Fruit fly (Drosophila melanogaster): ENCODE results near the gene dbe.

Gene dbe

dm6 chr2L:867899-868605 lies 1.6 kb downstream of the dbe start, which contains the start of gene aru:
aru (minus strand) TSS chr2L:868354.
- peak; percentile 6 for TF ChIP-seq CG9948 (tag; optimal IDR thresholded peaks at IDR 0.05)
- TF ChIP-seq CG14655 (GFP tag; optimal IDR thresholded peaks at IDR 0.05): peak; percentile 29
- TF ChIP-seq CG15710 (tag; optimal IDR thresholded peaks at IDR 0.05): peak; percentile 33
- TF ChIP-seq CG32121 (GFP tag; IDR thresholded peaks at IDR 0.05): peak; percentile 34; the same call in 1 of the 2 replicates
- peak; percentile 60 for TF ChIP-seq Pif1B (GFP tag; optimal IDR thresholded peaks at IDR 0.05)
- TF ChIP-seq Snoo (tag; optimal IDR thresholded peaks at IDR 0.05): no peak
- TF ChIP-seq CG10348 (GFP tag; IDR thresholded peaks at IDR 0.05): no peak
- no peak; the same call in 1 of the 2 replicates for TF ChIP-seq CG12605 (GFP tag; IDR thresholded peaks at IDR 0.05)
- TF ChIP-seq CG8159 (tag; optimal IDR thresholded peaks at IDR 0.05): peak; percentile 44
- TF ChIP-seq CG13204 (GFP tag; optimal IDR thresholded peaks at IDR 0.05): peak; percentile 7
- TF ChIP-seq fd96Ca (GFP tag; IDR thresholded peaks at IDR 0.05): 0 out of 3 replicates have a peak, but pooled peaks have one; percentile 7
- peak; percentile 52 for TF ChIP-seq Ets98B (GFP tag; IDR thresholded peaks at IDR 0.05)
- TF ChIP-seq CG34367 (tag; optimal IDR thresholded peaks at IDR 0.05): no peak
- peak; percentile 36 for TF ChIP-seq EcR (GFP tag; optimal IDR thresholded peaks at IDR 0.05)
- peak; percentile 41; the same call in 1 of the 3 replicates for TF ChIP-seq CG4496 (GFP tag; IDR thresholded peaks at IDR 0.05)
- no peak for TF ChIP-seq rn (GFP tag; IDR thresholded peaks at IDR 0.05)
- TF ChIP-seq gl (tag; optimal IDR thresholded peaks at IDR 0.05): no peak
- TF ChIP-seq Pif1A (GFP tag; optimal IDR thresholded peaks at IDR 0.05): peak; percentile 3
- no peak for TF ChIP-seq CG17806 (tag; optimal IDR thresholded peaks at IDR 0.05)
- peak; percentile 32 for TF ChIP-seq CG8301 (tag; optimal IDR thresholded peaks at IDR 0.05)
- TF ChIP-seq D1 (tag; optimal IDR thresholded peaks at IDR 0.05): no peak

dm6 chr2L:866950-867744 lies 2.5 kb downstream of the dbe start:
- peak; percentile 94 for TF ChIP-seq fd96Ca (GFP tag; IDR thresholded peaks at IDR 0.05)
- peak; percentile 62 for TF ChIP-seq gl (tag; optimal IDR thresholded peaks at IDR 0.05)
- peak; percentile 97 for TF ChIP-seq CG4496 (GFP tag; IDR thresholded peaks at IDR 0.05)
- peak; percentile 95 for TF ChIP-seq Ets98B (GFP tag; IDR thresholded peaks at IDR 0.05)
- TF ChIP-seq CG12605 (GFP tag; IDR thresholded peaks at IDR 0.05): peak; percentile 93
- TF ChIP-seq CG32121 (GFP tag; IDR thresholded peaks at IDR 0.05): peak; percentile 93
- peak; percentile 81 for TF ChIP-seq CG34367 (tag; optimal IDR thresholded peaks at IDR 0.05)
- TF ChIP-seq Snoo (tag; optimal IDR thresholded peaks at IDR 0.05): peak; percentile 91
- peak; percentile 91 for TF ChIP-seq CG15710 (tag; optimal IDR thresholded peaks at IDR 0.05)
- TF ChIP-seq D1 (tag; optimal IDR thresholded peaks at IDR 0.05): no peak
- TF ChIP-seq CG14655 (GFP tag; optimal IDR thresholded peaks at IDR 0.05): peak; percentile 90
- peak; percentile 80 for TF ChIP-seq CG9948 (tag; optimal IDR thresholded peaks at IDR 0.05)
- peak; percentile 79 for TF ChIP-seq rn (GFP tag; IDR thresholded peaks at IDR 0.05)
- peak; percentile 86 for TF ChIP-seq CG10348 (GFP tag; IDR thresholded peaks at IDR 0.05)
- peak; percentile 4 for TF ChIP-seq EcR (GFP tag; optimal IDR thresholded peaks at IDR 0.05)
- TF ChIP-seq CG17806 (tag; optimal IDR thresholded peaks at IDR 0.05): peak; percentile 86
- peak; percentile 63 for TF ChIP-seq CG13204 (GFP tag; optimal IDR thresholded peaks at IDR 0.05)
- TF ChIP-seq Pif1A (GFP tag; optimal IDR thresholded peaks at IDR 0.05): peak; percentile 93
- TF ChIP-seq Pif1B (GFP tag; optimal IDR thresholded peaks at IDR 0.05): peak; percentile 91
- TF ChIP-seq CG8159 (tag; optimal IDR thresholded peaks at IDR 0.05): peak; percentile 85
- TF ChIP-seq CG8301 (tag; optimal IDR thresholded peaks at IDR 0.05): peak; percentile 91

- TF ChIP-seq Ets98B (GFP tag; IDR thresholded peaks at IDR 0.05) (peak; percentile 98), CG13204 (GFP tag; optimal IDR thresholded peaks at IDR 0.05) (peak; percentile 85), EcR (GFP tag; optimal IDR thresholded peaks at IDR 0.05) (peak; percentile 89), CG12605 (GFP tag; IDR thresholded peaks at IDR 0.05) (peak; percentile 96), CG14655 (GFP tag; optimal IDR thresholded peaks at IDR 0.05) (peak; percentile 96), CG9948 (tag; optimal IDR thresholded peaks at IDR 0.05) (peak; percentile 94), CG4496 (GFP tag; IDR thresholded peaks at IDR 0.05) (peak; percentile 98), CG17806 (tag; optimal IDR thresholded peaks at IDR 0.05) (peak; percentile 95), CG8159 (tag; optimal IDR thresholded peaks at IDR 0.05) (peak; percentile 95), CG15710 (tag; optimal IDR thresholded peaks at IDR 0.05) (peak; percentile 95), Snoo (tag; optimal IDR thresholded peaks at IDR 0.05) (peak; percentile 97), fd96Ca (GFP tag; IDR thresholded peaks at IDR 0.05) (peak; percentile 98), CG32121 (GFP tag; IDR thresholded peaks at IDR 0.05) (peak; percentile 97), Pif1A (GFP tag; optimal IDR thresholded peaks at IDR 0.05) (peak; percentile 98), rn (GFP tag; IDR thresholded peaks at IDR 0.05) (peak; percentile 97), Pif1B (GFP tag; optimal IDR thresholded peaks at IDR 0.05) (peak; percentile 97), CG8301 (tag; optimal IDR thresholded peaks at IDR 0.05) (peak; percentile 93), CG34367 (tag; optimal IDR thresholded peaks at IDR 0.05) (peak; percentile 95), D1 (tag; optimal IDR thresholded peaks at IDR 0.05) (no peak), CG10348 (GFP tag; IDR thresholded peaks at IDR 0.05) (peak; percentile 87), gl (tag; optimal IDR thresholded peaks at IDR 0.05) (peak; percentile 92)
Observed at dm6 chr2L:865851-866250, 3.8 kb downstream of the dbe start.

dm6 chr2L:859897-860296 lies 9.8 kb downstream of the dbe start, which contains the start of gene CG13950:
CG13950 (plus strand) TSS chr2L:860197.
- TF ChIP-seq CG9948 (tag; optimal IDR thresholded peaks at IDR 0.05) (no peak), CG17806 (tag; optimal IDR thresholded peaks at IDR 0.05) (no peak)

Data from whole organism, pupa.